Worm (Caenorhabditis elegans) whole organism, L4 larva: ENCODE measurements around the gene R102.3.

ENCODE experiments used
- ama-1 ChIP-seq: fragments of 150-350 bp; optimal IDR thresholded peaks from 2 replicates; lab custom pipeline; 2014; ENCODE audit warnings: inconsistent platforms, mixed read lengths
- duxl-1 ChIP-seq: sonication (generic microtip); optimal IDR thresholded peaks from 2 replicates; lab custom pipeline; 2016; ENCODE audit warnings: mild to moderate bottlenecking, missing genetic modification characterization, moderate library complexity, missing compliant biosample characterization; ENCODE audit not compliant: poor library complexity
- hlh-11 ChIP-seq: fragments of 200-800 bp; sonication (Bioruptor generic); optimal IDR thresholded peaks from 2 replicates; lab custom pipeline; 2018; ENCODE audit warnings: mild to moderate bottlenecking, missing genetic modification characterization, missing compliant biosample characterization
- lin-13 ChIP-seq: fragments of 150-350 bp; optimal IDR thresholded peaks from 2 replicates; lab custom pipeline; 2014; ENCODE audit warnings: missing biosample characterization, missing genetic modification reagents, missing genetic modification characterization
- mdl-1 ChIP-seq, 2 experiments: fragments of 150-350 bp in 1 of 2; sonication (generic microtip) in 1 of 2; optimal IDR thresholded peaks; 2 replicates each; lab custom pipeline; 2014 to 2017; ENCODE audit warnings: missing biosample characterization in 2 of 2, missing genetic modification characterization in 2 of 2
- nhr-237 ChIP-seq: sonication (generic microtip); optimal IDR thresholded peaks from 2 replicates; lab custom pipeline; 2017; ENCODE audit warnings: missing biosample characterization, missing genetic modification characterization
- nhr-76 ChIP-seq: fragments of 150-350 bp; optimal IDR thresholded peaks from 2 replicates; lab custom pipeline; 2014; ENCODE audit warnings: missing biosample characterization, missing genetic modification characterization
- nhr-77 ChIP-seq: fragments of 150-350 bp; optimal IDR thresholded peaks from 2 replicates; lab custom pipeline; 2014; ENCODE audit warnings: missing biosample characterization, missing genetic modification characterization
- pha-4 ChIP-seq, 2 experiments: fragments of 150-350 bp in 1 of 2; fragments of 200-800 bp in 1 of 2; sonication (Bioruptor generic) in 1 of 2; IDR thresholded peaks in 1 of 2; optimal IDR thresholded peaks in 1 of 2; 2 replicates each; pipeline versions ENCODE4 v1.3.6 to Lab custom; 2014 to 2022; ENCODE audit warnings: missing genetic modification characterization in 2 of 2, missing genetic modification reagents in 2 of 2, missing biosample characterization in 1 of 2, missing compliant biosample characterization in 1 of 2
- snpc-4 ChIP-seq: fragments of 150-350 bp; optimal IDR thresholded peaks from 2 replicates; lab custom pipeline; 2014; ENCODE audit warnings: missing biosample characterization, missing genetic modification characterization
- zag-1 ChIP-seq: fragments of 150-350 bp; optimal IDR thresholded peaks from 2 replicates; lab custom pipeline; 2014; ENCODE audit warnings: missing biosample characterization, missing genetic modification characterization
- zfp-3 ChIP-seq: fragments of 200-800 bp; sonication (Bioruptor generic); conservative IDR thresholded peaks from 2 replicates; pipeline ENCODE4 v1.3.6; 2022; ENCODE audit warnings: missing genetic modification reagents, missing genetic modification characterization, missing compliant biosample characterization

DNA sequence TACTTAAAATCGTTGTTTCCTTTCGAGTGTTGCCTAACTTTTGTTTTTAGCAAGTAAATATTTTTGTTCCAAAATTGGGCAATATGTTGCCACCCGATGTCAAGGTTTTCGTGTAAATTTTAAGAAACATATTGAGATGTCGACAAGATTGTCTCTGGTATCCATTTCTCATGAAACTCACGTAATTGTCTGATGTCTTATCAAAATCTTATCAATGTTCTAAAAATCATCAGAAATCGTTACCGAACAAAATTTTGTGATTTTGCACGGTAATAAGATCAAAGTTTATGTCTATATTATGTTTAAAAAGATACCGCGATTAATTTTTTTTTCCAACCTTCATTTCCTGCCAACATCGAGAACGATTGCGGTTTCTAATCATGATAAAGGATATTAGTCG, 9.7 kb downstream of the R102.3 start:
- TF ChIP-seq pha-4 (GFP tag; IDR thresholded peaks at IDR 0.05; lab: Robert Waterston, UW), result no peak
- no peak for TF ChIP-seq pha-4 (tag; optimal IDR thresholded peaks at IDR 0.05; lab: Kevin White, UChicago)
- TF ChIP-seq mdl-1 (tag; optimal IDR thresholded peaks at IDR 0.05; lab: Kevin White, UChicago), result no peak
- no peak for TF ChIP-seq duxl-1
- no peak for TF ChIP-seq ama-1 (lab: Kevin White, UChicago)
- no peak for TF ChIP-seq snpc-4
- TF ChIP-seq hlh-11 (tag; lab: Kevin White, UChicago), result no peak
- TF ChIP-seq nhr-77, result no peak
- no peak for TF ChIP-seq lin-13
- TF ChIP-seq zfp-3, result no peak
- TF ChIP-seq zag-1, result no peak
- no peak for TF ChIP-seq nhr-237 (tag; lab: Kevin White, UChicago)
- no peak for TF ChIP-seq nhr-76 (tag; lab: Kevin White, UChicago)
